Worm (Caenorhabditis elegans) whole organism, late embryonic: ENCODE data around the gene C27B7.6.

Experiments used
- ama-1 ChIP-seq: fragments of 150-350 bp; optimal IDR thresholded peaks from 2 replicates; lab custom pipeline; 2014
- ceh-45 ChIP-seq: fragments of 200-800 bp; sonication (Bioruptor generic); IDR thresholded peaks from 2 replicates; pipeline ENCODE4 v1.3.6; 2022; ENCODE audit warnings: missing genetic modification reagents, missing genetic modification characterization, missing compliant biosample characterization
- dve-1 ChIP-seq: sonication (generic microtip); optimal IDR thresholded peaks from 2 replicates; lab custom pipeline; 2017; ENCODE audit warnings: antibody characterized with exemption, mild to moderate bottlenecking, missing genetic modification characterization, missing compliant biosample characterization
- hlh-8 ChIP-seq: sonication (generic microtip); optimal IDR thresholded peaks from 2 replicates; lab custom pipeline; 2016; ENCODE audit warnings: missing genotype, missing genetic modification characterization, missing compliant biosample characterization
- lin-11 ChIP-seq: fragments of 200-800 bp; sonication (Bioruptor generic); optimal IDR thresholded peaks from 2 replicates; lab custom pipeline; 2018; ENCODE audit warnings: mild to moderate bottlenecking, missing genetic modification characterization, missing compliant biosample characterization
- nfya-1 ChIP-seq: sonication (generic microtip); optimal IDR thresholded peaks from 2 replicates; lab custom pipeline; 2017; ENCODE audit warnings: missing genetic modification characterization, mild to moderate bottlenecking, missing compliant biosample characterization, antibody characterized with exemption, moderate library complexity
- tbx-2 ChIP-seq: sonication (generic microtip); optimal IDR thresholded peaks from 2 replicates; lab custom pipeline; 2016; ENCODE audit warnings: missing genetic modification characterization, missing compliant biosample characterization

DNA sequence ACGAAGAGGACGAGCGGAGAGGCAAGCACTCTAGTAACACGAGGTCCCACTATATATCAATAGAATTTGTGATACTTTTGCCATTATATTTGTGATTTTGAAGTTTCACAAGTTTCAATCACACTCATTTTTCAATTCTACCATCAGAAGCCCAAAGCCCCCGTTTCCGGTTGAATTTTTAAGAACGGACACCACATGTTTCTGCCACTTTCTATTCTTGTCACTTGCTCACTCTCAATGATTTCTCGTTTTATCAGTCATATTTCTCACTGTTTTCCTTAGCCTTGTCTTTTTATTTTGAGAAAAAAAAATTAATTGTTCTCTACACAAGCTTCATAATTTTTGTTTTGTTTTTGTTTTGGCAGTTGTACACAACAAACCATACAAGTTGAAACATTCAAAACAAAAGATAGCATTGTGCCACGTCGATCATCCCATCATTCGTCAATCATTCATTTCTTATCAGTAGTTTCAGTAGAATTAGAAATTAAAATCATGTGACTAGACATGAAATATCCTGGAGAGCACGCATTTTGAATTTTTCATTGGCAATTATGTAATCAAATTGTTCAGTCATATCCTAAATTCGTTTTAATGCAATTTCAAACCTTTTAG is 45.9 kb upstream of the C27B7.6 start:
- TF ChIP-seq hlh-8 (no peak), lin-11 (tag; lab: Kevin White, UChicago) (no peak), ceh-45 (GFP tag; lab: Robert Waterston, UW) (no peak), tbx-2 (tag; lab: Kevin White, UChicago) (no peak), ama-1 (lab: Kevin White, UChicago) (no peak), dve-1 (no peak), nfya-1 (tag; lab: Kevin White, UChicago) (no peak)
